Worm (Caenorhabditis elegans) whole organism, L4 larva: ENCODE results near the gene nlp-68.

ENCODE experiments used
- F37D6.2 ChIP-seq: sonication (generic microtip); optimal IDR thresholded peaks from 2 replicates; lab custom pipeline; 2016; ENCODE audit warnings: mild to moderate bottlenecking, missing genetic modification characterization, missing compliant biosample characterization
- F49E8.2 ChIP-seq: sonication (generic microtip); optimal IDR thresholded peaks from 2 replicates; lab custom pipeline; 2016; ENCODE audit warnings: missing compliant biosample characterization, mild to moderate bottlenecking, missing genetic modification characterization, borderline replicate concordance
- R02D3.7 ChIP-seq: fragments of 150-350 bp; sonication (generic microtip); optimal IDR thresholded peaks from 3 replicates; lab custom pipeline; 2014; ENCODE audit warnings: missing biosample characterization, missing genetic modification characterization
- T26A8.4 ChIP-seq: fragments of 200-800 bp; sonication (Bioruptor generic); IDR thresholded peaks from 2 replicates; pipeline ENCODE4 v1.3.6; 2022; ENCODE audit warnings: missing genetic modification characterization, missing compliant biosample characterization
- Y105C5A.15 ChIP-seq: fragments of 200-800 bp; sonication (Bioruptor generic); IDR thresholded peaks from 2 replicates; pipeline ENCODE4 v1.3.6; 2022; ENCODE audit warnings: missing genetic modification characterization, missing compliant biosample characterization
- Y75B8A.6 ChIP-seq: fragments of 200-800 bp; sonication (Bioruptor generic); IDR thresholded peaks from 2 replicates; pipeline ENCODE4 v1.3.6; 2022; ENCODE audit warnings: missing genetic modification reagents, missing genetic modification characterization, missing compliant biosample characterization
- ZK546.5 ChIP-seq, 2 experiments: sonication (generic microtip); optimal IDR thresholded peaks; 2 replicates each; lab custom pipeline; 2017; ENCODE audit warnings: missing biosample characterization in 2 of 2, missing genetic modification characterization in 2 of 2
- aha-1 ChIP-seq: fragments of 150-350 bp; peaks from one replicate; lab custom pipeline; 2014; ENCODE audit warnings: missing biosample characterization, missing genetic modification characterization
- aly-2 ChIP-seq: sonication (generic microtip); optimal IDR thresholded peaks from 2 replicates; lab custom pipeline; 2018; ENCODE audit warnings: missing biosample characterization, missing genetic modification characterization
- attf-4 ChIP-seq: sonication (generic microtip); optimal IDR thresholded peaks from 3 replicates; lab custom pipeline; 2017; ENCODE audit warnings: missing biosample characterization, missing genetic modification characterization
- ces-1 ChIP-seq: fragments of 150-350 bp; sonication (generic microtip); optimal IDR thresholded peaks from 4 replicates; lab custom pipeline; 2014; ENCODE audit warnings: missing biosample characterization, missing genetic modification reagents, missing genetic modification characterization
- cey-2 ChIP-seq: sonication (generic microtip); optimal IDR thresholded peaks from 3 replicates; lab custom pipeline; 2017; ENCODE audit warnings: missing genetic modification characterization, mild to moderate bottlenecking, missing compliant biosample characterization, antibody characterized with exemption, borderline replicate concordance; ENCODE audit not compliant: insufficient read depth
- daf-16 ChIP-seq, 3 experiments: sonication (generic microtip); optimal IDR thresholded peaks; 2 replicates each; lab custom pipeline; 2016 to 2017; ENCODE audit warnings: missing genetic modification characterization in 3 of 3, missing genetic modification reagents in 3 of 3, mild to moderate bottlenecking in 2 of 3, missing compliant biosample characterization in 2 of 3, missing biosample characterization in 1 of 3, moderate library complexity in 1 of 3
- dmd-9 ChIP-seq: fragments of 200-800 bp; sonication (Bioruptor generic); IDR thresholded peaks from 2 replicates; pipeline ENCODE4 v1.3.6; 2022; ENCODE audit warnings: missing genetic modification reagents, missing genetic modification characterization, missing compliant biosample characterization
- dve-1 ChIP-seq: sonication (generic microtip); optimal IDR thresholded peaks from 2 replicates; lab custom pipeline; 2017; ENCODE audit warnings: antibody characterized with exemption, mild to moderate bottlenecking, missing genetic modification characterization, missing compliant biosample characterization; ENCODE audit not compliant: insufficient read depth
- egl-27 ChIP-seq: sonication (generic microtip); optimal IDR thresholded peaks from 3 replicates; lab custom pipeline; 2017; ENCODE audit warnings: missing biosample characterization, missing genetic modification reagents, missing genetic modification characterization
- fos-1 ChIP-seq: fragments of 150-350 bp; optimal IDR thresholded peaks from 2 replicates; lab custom pipeline; 2014; ENCODE audit warnings: missing biosample characterization, missing genetic modification characterization
- gei-8 ChIP-seq: fragments of 200-800 bp; sonication (Bioruptor generic); optimal IDR thresholded peaks from 2 replicates; lab custom pipeline; 2018; ENCODE audit warnings: mild to moderate bottlenecking, missing genetic modification characterization, missing compliant biosample characterization
- hif-1 ChIP-seq, 2 experiments: sonication (generic microtip); optimal IDR thresholded peaks; 2 replicates each; lab custom pipeline; 2016 to 2017; ENCODE audit warnings: missing compliant biosample characterization in 2 of 2, missing genetic modification characterization in 2 of 2, missing genetic modification reagents in 2 of 2, missing genotype in 2 of 2, mild to moderate bottlenecking in 1 of 2
- jun-1 ChIP-seq: fragments of 150-350 bp; optimal IDR thresholded peaks from 2 replicates; lab custom pipeline; 2014; ENCODE audit warnings: missing biosample characterization, missing genetic modification reagents, missing genetic modification characterization
- lin-13 ChIP-seq: fragments of 150-350 bp; optimal IDR thresholded peaks from 2 replicates; lab custom pipeline; 2014; ENCODE audit warnings: missing biosample characterization, missing genetic modification reagents, missing genetic modification characterization
- lin-29 ChIP-seq: fragments of 200-800 bp; sonication (Bioruptor generic); IDR thresholded peaks from 2 replicates; pipeline ENCODE4 v1.3.6; 2022; ENCODE audit warnings: missing genetic modification reagents, missing genetic modification characterization, missing compliant biosample characterization
- lin-38 ChIP-seq: fragments of 200-800 bp; sonication (Bioruptor generic); IDR thresholded peaks from 2 replicates; pipeline ENCODE4 v1.3.6; 2022; ENCODE audit warnings: missing genetic modification reagents, missing genetic modification characterization, missing compliant biosample characterization
- lin-39 ChIP-seq: fragments of 150-350 bp; optimal IDR thresholded peaks from 2 replicates; lab custom pipeline; 2014; ENCODE audit warnings: missing biosample characterization, missing genetic modification reagents, missing genetic modification characterization
- lsy-2 ChIP-seq, 2 experiments: fragments of 150-350 bp in 1 of 2; sonication (generic microtip) in 1 of 2; optimal IDR thresholded peaks; 2 replicates each; lab custom pipeline; 2014 to 2017; ENCODE audit warnings: missing biosample characterization in 2 of 2, missing genetic modification characterization in 2 of 2
- mdl-1 ChIP-seq, 2 experiments: fragments of 150-350 bp in 1 of 2; sonication (generic microtip) in 1 of 2; optimal IDR thresholded peaks; 2 replicates each; lab custom pipeline; 2014 to 2017; ENCODE audit warnings: missing biosample characterization in 2 of 2, missing genetic modification characterization in 2 of 2
- mdt-29 ChIP-seq: fragments of 200-800 bp; sonication (Bioruptor generic); IDR thresholded peaks from 2 replicates; pipeline ENCODE4 v1.3.6; 2022; ENCODE audit warnings: missing genetic modification reagents, missing genetic modification characterization, missing compliant biosample characterization
- mes-2 ChIP-seq: sonication (generic microtip); optimal IDR thresholded peaks from 2 replicates; lab custom pipeline; 2016; ENCODE audit warnings: missing genotype, mild to moderate bottlenecking, missing genetic modification characterization, missing compliant biosample characterization; ENCODE audit not compliant: poor library complexity, severe bottlenecking
- mxl-2 ChIP-seq: fragments of 200-800 bp; sonication (Bioruptor generic); conservative IDR thresholded peaks from 2 replicates; pipeline ENCODE4 v1.3.6; 2022; ENCODE audit warnings: missing genetic modification reagents, missing genetic modification characterization, missing compliant biosample characterization
- nhr-10 ChIP-seq: fragments of 150-350 bp; optimal IDR thresholded peaks from 2 replicates; lab custom pipeline; 2014; ENCODE audit warnings: missing biosample characterization, missing genetic modification characterization
- nhr-102 ChIP-seq: sonication (generic microtip); optimal IDR thresholded peaks from 2 replicates; lab custom pipeline; 2016; ENCODE audit warnings: mild to moderate bottlenecking, missing genetic modification characterization, moderate library complexity, missing compliant biosample characterization
- nhr-11 ChIP-seq: fragments of 150-350 bp; optimal IDR thresholded peaks from 2 replicates; lab custom pipeline; 2014; ENCODE audit warnings: missing biosample characterization, missing genetic modification characterization
- nhr-111 ChIP-seq: fragments of 200-800 bp; sonication (Bioruptor generic); optimal IDR thresholded peaks from 2 replicates; lab custom pipeline; 2018; ENCODE audit warnings: mild to moderate bottlenecking, missing genetic modification characterization, missing compliant biosample characterization
- nhr-25 ChIP-seq: sonication (generic microtip); optimal IDR thresholded peaks from 2 replicates; lab custom pipeline; 2017; ENCODE audit warnings: missing genetic modification characterization, mild to moderate bottlenecking, missing compliant biosample characterization, antibody characterized with exemption, moderate library complexity, borderline replicate concordance; ENCODE audit not compliant: insufficient read depth
- nhr-28 ChIP-seq: fragments of 150-350 bp; optimal IDR thresholded peaks from 2 replicates; lab custom pipeline; 2014; ENCODE audit warnings: missing biosample characterization, missing genetic modification characterization
- nhr-42 ChIP-seq: fragments of 200-800 bp; sonication (Bioruptor generic); IDR thresholded peaks from 2 replicates; pipeline ENCODE4 v1.3.6; 2022; ENCODE audit warnings: missing genetic modification characterization, missing compliant biosample characterization
- nhr-6 ChIP-seq: fragments of 150-350 bp; optimal IDR thresholded peaks from 2 replicates; lab custom pipeline; 2014; ENCODE audit warnings: missing biosample characterization, missing genetic modification characterization
- pha-4 ChIP-seq, 2 experiments: fragments of 150-350 bp in 1 of 2; fragments of 200-800 bp in 1 of 2; sonication (Bioruptor generic) in 1 of 2; IDR thresholded peaks in 1 of 2; optimal IDR thresholded peaks in 1 of 2; 2 replicates each; pipeline versions ENCODE4 v1.3.6 to Lab custom; 2014 to 2022; ENCODE audit warnings: missing genetic modification characterization in 2 of 2, missing genetic modification reagents in 2 of 2, missing biosample characterization in 1 of 2, missing compliant biosample characterization in 1 of 2
- saeg-2 ChIP-seq: fragments of 200-800 bp; sonication (Bioruptor generic); IDR thresholded peaks from 2 replicates; pipeline ENCODE4 v1.3.6; 2022; ENCODE audit warnings: missing genetic modification reagents, missing genetic modification characterization, missing compliant biosample characterization
- set-16 ChIP-seq: fragments of 200-800 bp; sonication (Bioruptor generic); IDR thresholded peaks from 2 replicates; pipeline ENCODE4 v1.3.6; 2022; ENCODE audit warnings: missing genetic modification reagents, missing genetic modification characterization, missing compliant biosample characterization
- snpc-1.2 ChIP-seq: fragments of 200-800 bp; sonication (Bioruptor generic); IDR thresholded peaks from 2 replicates; pipeline ENCODE4 v1.3.6; 2022; ENCODE audit warnings: missing genetic modification reagents, missing genetic modification characterization, missing compliant biosample characterization
- snpc-4 ChIP-seq: fragments of 150-350 bp; optimal IDR thresholded peaks from 2 replicates; lab custom pipeline; 2014; ENCODE audit warnings: missing biosample characterization, missing genetic modification characterization
- spr-1 ChIP-seq: sonication (generic microtip); optimal IDR thresholded peaks from 2 replicates; lab custom pipeline; 2016; ENCODE audit warnings: mild to moderate bottlenecking, missing genetic modification characterization, missing compliant biosample characterization
- tag-97 ChIP-seq: fragments of 200-800 bp; sonication (Bioruptor generic); IDR thresholded peaks from 2 replicates; pipeline ENCODE4 v1.3.6; 2022; ENCODE audit warnings: missing genetic modification characterization, missing compliant biosample characterization
- unc-62 ChIP-seq, 3 experiments: fragments of 150-350 bp in 1 of 3; sonication (generic microtip); optimal IDR thresholded peaks in 2 of 3; peaks in 1 of 3; 1 replicate in 1 of 3; 2 replicates in 2 of 3; lab custom pipeline; 2014 to 2017; ENCODE audit warnings: missing biosample characterization in 3 of 3, missing genetic modification characterization in 3 of 3, missing genetic modification reagents in 3 of 3, missing genotype in 1 of 3
- vab-7 ChIP-seq: fragments of 200-800 bp; sonication (Bioruptor generic); IDR thresholded peaks from 2 replicates; pipeline ENCODE4 v1.3.6; 2022; ENCODE audit warnings: missing genetic modification reagents, missing genetic modification characterization, missing compliant biosample characterization
- zfp-3 ChIP-seq: fragments of 200-800 bp; sonication (Bioruptor generic); conservative IDR thresholded peaks from 2 replicates; pipeline ENCODE4 v1.3.6; 2022; ENCODE audit warnings: missing genetic modification reagents, missing genetic modification characterization, missing compliant biosample characterization
- zip-11 ChIP-seq: fragments of 200-800 bp; sonication (Bioruptor generic); IDR thresholded peaks from 2 replicates; pipeline ENCODE4 v1.3.6; 2022; ENCODE audit warnings: missing genetic modification characterization, missing compliant biosample characterization
- ztf-11 ChIP-seq: fragments of 150-350 bp; optimal IDR thresholded peaks from 2 replicates; lab custom pipeline; 2014; ENCODE audit warnings: missing biosample characterization, missing genetic modification characterization

The nlp-68 gene

ce11 chrIII:10537558-10537957 lies 1.4 kb downstream of the nlp-68 start (continued):
- peak; percentile 14 for TF ChIP-seq nhr-102 (tag; lab: Kevin White, UChicago)
- no peak for TF ChIP-seq nhr-10 (tag; lab: Kevin White, UChicago)
- TF ChIP-seq nhr-6 (tag; lab: Kevin White, UChicago): no peak
- no peak for TF ChIP-seq F37D6.2 (tag; lab: Kevin White, UChicago)
- TF ChIP-seq aly-2 (tag; lab: Kevin White, UChicago): no peak
- TF ChIP-seq nhr-11 (tag; lab: Kevin White, UChicago): no peak
- no peak for TF ChIP-seq dve-1 (tag; lab: Kevin White, UChicago)
- TF ChIP-seq T26A8.4 (GFP tag; lab: Robert Waterston, UW): no peak
- TF ChIP-seq snpc-1.2 (GFP tag; lab: Robert Waterston, UW): no peak
- TF ChIP-seq ces-1 (GFP tag; lab: Kevin White, UChicago): no peak
- TF ChIP-seq spr-1 (tag; lab: Kevin White, UChicago): peak; percentile 39
- no peak for TF ChIP-seq ZK546.5 (tag; optimal IDR thresholded peaks at IDR 0.05; lab: Kevin White, UChicago)
- no peak for TF ChIP-seq unc-62 (GFP tag; optimal IDR thresholded peaks at IDR 0.05 in 1 of 2; lab: Kevin White, UChicago)
- TF ChIP-seq unc-62 (tag; optimal IDR thresholded peaks at IDR 0.05; lab: Kevin White, UChicago): no peak
- no peak for TF ChIP-seq lsy-2 (tag; optimal IDR thresholded peaks at IDR 0.05; lab: Kevin White, UChicago)
- no peak for TF ChIP-seq fos-1 (tag; lab: Kevin White, UChicago)
- no peak for TF ChIP-seq set-16 (GFP tag; lab: Robert Waterston, UW)
- TF ChIP-seq nhr-25 (tag; lab: Kevin White, UChicago): no peak
- TF ChIP-seq lin-38 (GFP tag; lab: Robert Waterston, UW): 0 out of 2 replicates have a peak, but pooled peaks have one; percentile 36
- no peak for TF ChIP-seq mxl-2 (GFP tag; lab: Robert Waterston, UW)
- no peak for TF ChIP-seq nhr-111
- TF ChIP-seq pha-4 (GFP tag; IDR thresholded peaks at IDR 0.05; lab: Robert Waterston, UW): no peak
- TF ChIP-seq pha-4 (tag; optimal IDR thresholded peaks at IDR 0.05; lab: Kevin White, UChicago): no peak
- TF ChIP-seq nhr-42 (GFP tag; lab: Robert Waterston, UW): peak; percentile 46; the same call in 1 of the 2 replicates
- TF ChIP-seq F49E8.2: no peak
- TF ChIP-seq hif-1 (tag; optimal IDR thresholded peaks at IDR 0.05; lab: Kevin White, UChicago): peak in 1 of 2 experiments; percentile 18
- TF ChIP-seq cey-2 (tag; lab: Kevin White, UChicago): no peak
- TF ChIP-seq vab-7 (GFP tag; lab: Robert Waterston, UW): no peak
- 0 out of 2 replicates have a peak, but pooled peaks have one; percentile 52 for TF ChIP-seq zfp-3 (GFP tag; lab: Robert Waterston, UW)
- TF ChIP-seq Y105C5A.15 (GFP tag; lab: Robert Waterston, UW): no peak
- TF ChIP-seq lin-29 (GFP tag; lab: Robert Waterston, UW): no peak
- TF ChIP-seq dmd-9 (GFP tag; lab: Robert Waterston, UW): no peak
- TF ChIP-seq nhr-28 (tag; lab: Kevin White, UChicago): peak; percentile 2
- no peak for TF ChIP-seq saeg-2
- TF ChIP-seq R02D3.7 (tag; lab: Kevin White, UChicago): no peak
- TF ChIP-seq zip-11 (GFP tag; lab: Robert Waterston, UW): no peak
- TF ChIP-seq egl-27: no peak
- no peak for TF ChIP-seq mdt-29
- no peak for TF ChIP-seq tag-97
- TF ChIP-seq lin-39 (tag; lab: Kevin White, UChicago): no peak
- TF ChIP-seq mdl-1 (tag; optimal IDR thresholded peaks at IDR 0.05; lab: Kevin White, UChicago): no peak
- no peak for TF ChIP-seq daf-16 (GFP tag; optimal IDR thresholded peaks at IDR 0.05; lab: Kevin White, UChicago)
- peak; percentile 29 for TF ChIP-seq daf-16 (tag; optimal IDR thresholded peaks at IDR 0.05; lab: Kevin White, UChicago)
- TF ChIP-seq Y75B8A.6: 0 out of 2 replicates have a peak, but pooled peaks have one; percentile 61
- no peak for TF ChIP-seq snpc-4 (tag; lab: Kevin White, UChicago)
- TF ChIP-seq attf-4 (tag; lab: Kevin White, UChicago): no peak
- no peak for TF ChIP-seq lin-13 (GFP tag; lab: Kevin White, UChicago)
- no peak for TF ChIP-seq jun-1
- no peak for TF ChIP-seq aha-1
- no peak for TF ChIP-seq ztf-11 (tag; lab: Kevin White, UChicago)
- no peak for TF ChIP-seq gei-8
- no peak for TF ChIP-seq mes-2
